Fruit fly (Drosophila melanogaster): ENCODE measurements around the gene CG32638.

DNA sequence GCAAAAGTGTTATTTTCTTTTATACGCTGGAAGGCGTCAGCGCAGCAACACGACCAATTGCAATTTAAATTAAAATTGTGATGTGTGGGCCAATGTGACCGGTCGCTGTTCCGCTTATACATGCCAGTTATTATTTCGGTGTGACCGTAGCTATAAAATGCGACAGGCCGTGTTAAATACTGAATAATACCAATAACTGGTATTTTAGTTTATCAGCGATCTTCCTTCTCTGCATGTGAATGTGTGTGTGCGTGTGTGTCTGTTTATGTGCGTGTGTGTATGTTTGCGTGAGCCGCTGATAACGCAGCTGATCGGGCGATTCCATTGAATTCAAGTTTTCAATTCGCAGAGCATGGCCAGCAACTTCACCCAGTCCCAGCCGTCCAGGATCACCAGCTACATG is at the start of gene CG32638, which contains the start of the genes CG15717 and MFS10:
- TF ChIP-seq h (optimal IDR thresholded peaks at IDR 0.05) (no peak), psq (optimal IDR thresholded peaks at IDR 0.05) (no peak), insv (optimal IDR thresholded peaks at IDR 0.05) (no peak)
